Fruit fly (Drosophila melanogaster) whole organism, embryonic: ENCODE results near the gene CG43367.
A peak's percentile ranks its signal among the peaks of the same experiment; 100 is the strongest.

Experiments used
- Asciz ChIP-seq: fragments of 200-800 bp; sonication (Bioruptor generic); optimal IDR thresholded peaks from 2 replicates; lab custom pipeline; 2017; ENCODE audit warnings: missing biosample characterization, mild to moderate bottlenecking, missing genetic modification characterization, missing genetic modification reagents
- Blimp-1 ChIP-seq: fragments of 200-800 bp; sonication (Bioruptor generic); optimal IDR thresholded peaks from 3 replicates; lab custom pipeline; 2018; ENCODE audit warnings: missing biosample characterization, missing genetic modification characterization, mild to moderate bottlenecking, moderate library complexity, missing genetic modification reagents
- CG11085 ChIP-seq: fragments of 200-800 bp; sonication (Bioruptor generic); IDR thresholded peaks from 2 replicates; pipeline ENCODE4 v1.3.6; 2022; ENCODE audit warnings: missing biosample characterization, missing genetic modification characterization
- CG11695 ChIP-seq: fragments of 200-800 bp; sonication (Bioruptor generic); IDR thresholded peaks from 3 replicates; pipeline ENCODE4 v1.3.6; 2022; ENCODE audit warnings: missing biosample characterization, missing genetic modification characterization
- CG12219 ChIP-seq: fragments of 200-800 bp; sonication (Bioruptor generic); optimal IDR thresholded peaks from 3 replicates; lab custom pipeline; 2018; ENCODE audit warnings: missing biosample characterization, mild to moderate bottlenecking, missing genetic modification characterization
- CG13624 ChIP-seq: fragments of 200-800 bp; sonication (Bioruptor generic); optimal IDR thresholded peaks from 2 replicates; lab custom pipeline; 2016; ENCODE audit warnings: missing biosample characterization, missing genetic modification characterization
- CG1603 ChIP-seq: fragments of 200-800 bp; sonication (Bioruptor generic); optimal IDR thresholded peaks from 2 replicates; lab custom pipeline; 2019; ENCODE audit warnings: missing biosample characterization, mild to moderate bottlenecking, missing genetic modification characterization, moderate library complexity
- CG16863 ChIP-seq: fragments of 200-800 bp; sonication (Bioruptor generic); optimal IDR thresholded peaks from 3 replicates; lab custom pipeline; 2016; ENCODE audit warnings: missing biosample characterization, missing genetic modification characterization
- CG2199 ChIP-seq: fragments of 200-800 bp; sonication (Bioruptor generic); IDR thresholded peaks from 3 replicates; pipeline ENCODE4 v1.3.6; 2022; ENCODE audit warnings: missing biosample characterization, missing genetic modification characterization
- CG32532 ChIP-seq: fragments of 200-800 bp; sonication (Bioruptor generic); IDR thresholded peaks from 2 replicates; pipeline ENCODE4 v1.3.6; 2022; ENCODE audit warnings: missing biosample characterization, missing genetic modification characterization
- CG34376 ChIP-seq: fragments of 200-800 bp; sonication (Bioruptor generic); optimal IDR thresholded peaks from 2 replicates; lab custom pipeline; 2018; ENCODE audit warnings: missing biosample characterization, mild to moderate bottlenecking, missing genetic modification characterization
- CG43689 ChIP-seq: fragments of 200-800 bp; sonication (Bioruptor generic); IDR thresholded peaks from 2 replicates; pipeline ENCODE4 v1.3.6; 2022; ENCODE audit warnings: missing biosample characterization, missing genetic modification characterization
- CG4404 ChIP-seq: fragments of 200-800 bp; sonication (Bioruptor generic); IDR thresholded peaks from 2 replicates; pipeline ENCODE4 v1.3.6; 2022; ENCODE audit warnings: missing biosample characterization, missing genetic modification characterization
- CG5245 ChIP-seq: fragments of 200-800 bp; sonication (Bioruptor generic); optimal IDR thresholded peaks from 3 replicates; lab custom pipeline; 2016; ENCODE audit warnings: missing biosample characterization, missing genetic modification characterization
- CG6654 ChIP-seq: fragments of 200-800 bp; sonication (Bioruptor generic); optimal IDR thresholded peaks from 2 replicates; lab custom pipeline; 2017; ENCODE audit warnings: missing biosample characterization, mild to moderate bottlenecking, missing genetic modification characterization
- CG7786 ChIP-seq: fragments of 200-800 bp; sonication (Bioruptor generic); optimal IDR thresholded peaks from 2 replicates; lab custom pipeline; 2016; ENCODE audit warnings: missing biosample characterization, missing genetic modification characterization
- CG9817 ChIP-seq: fragments of 200-800 bp; sonication (Bioruptor generic); optimal IDR thresholded peaks from 2 replicates; lab custom pipeline; 2018; ENCODE audit warnings: missing biosample characterization, mild to moderate bottlenecking, missing genetic modification characterization, moderate library complexity
- Deaf1 ChIP-seq: fragments of 200-800 bp; optimal IDR thresholded peaks from 3 replicates; lab custom pipeline; 2019; ENCODE audit warnings: missing biosample characterization, mild to moderate bottlenecking, missing genetic modification characterization, moderate library complexity
- Ets65A ChIP-seq: fragments of 200-800 bp; sonication (Bioruptor generic); peaks from one replicate; lab custom pipeline; 2016; ENCODE audit warnings: missing biosample characterization, missing genetic modification characterization
- Hey ChIP-seq: fragments of 200-800 bp; sonication (Bioruptor generic); optimal IDR thresholded peaks from 3 replicates; lab custom pipeline; 2018; ENCODE audit warnings: missing biosample characterization, mild to moderate bottlenecking, missing genetic modification characterization
- Meics ChIP-seq: fragments of 200-800 bp; sonication (Bioruptor generic); optimal IDR thresholded peaks from 2 replicates; lab custom pipeline; 2017; ENCODE audit warnings: missing biosample characterization, mild to moderate bottlenecking, missing genetic modification characterization
- Sry-β ChIP-seq: fragments of 200-800 bp; sonication (Bioruptor generic); optimal IDR thresholded peaks from 2 replicates; lab custom pipeline; 2018; ENCODE audit warnings: missing biosample characterization, mild to moderate bottlenecking, missing genetic modification characterization, moderate library complexity
- ase ChIP-seq: fragments of 200-800 bp; sonication (Bioruptor generic); IDR thresholded peaks from 3 replicates; pipeline ENCODE4 v1.3.6; 2022; ENCODE audit warnings: missing biosample characterization, missing genetic modification characterization
- bigmax ChIP-seq: fragments of 200-800 bp; sonication (Bioruptor generic); optimal IDR thresholded peaks from 2 replicates; lab custom pipeline; 2018; ENCODE audit warnings: missing biosample characterization, mild to moderate bottlenecking, missing genetic modification characterization
- ci ChIP-seq: fragments of 200-800 bp; sonication (Bioruptor generic); IDR thresholded peaks from 3 replicates; pipeline ENCODE4 v1.3.6; 2022; ENCODE audit warnings: missing biosample characterization, missing genetic modification characterization
- croc ChIP-seq: fragments of 200-800 bp; sonication (Bioruptor generic); conservative IDR thresholded peaks from 3 replicates; pipeline ENCODE4 v1.3.6; 2022; ENCODE audit warnings: missing biosample characterization, missing genetic modification characterization
- crol ChIP-seq: fragments of 200-800 bp; sonication (Bioruptor generic); IDR thresholded peaks from 2 replicates; pipeline ENCODE4 v1.3.6; 2022; ENCODE audit warnings: missing biosample characterization, missing genetic modification characterization
- dm ChIP-seq: fragments of 200-800 bp; sonication (Bioruptor generic); optimal IDR thresholded peaks from 3 replicates; lab custom pipeline; 2016; ENCODE audit warnings: missing biosample characterization, missing genetic modification characterization
- dmrt99B ChIP-seq: fragments of 200-800 bp; sonication (Bioruptor generic); optimal IDR thresholded peaks from 2 replicates; lab custom pipeline; 2018; ENCODE audit warnings: missing biosample characterization, mild to moderate bottlenecking, missing genetic modification characterization, moderate library complexity
- en ChIP-seq: fragments of 200-800 bp; sonication (Bioruptor generic); optimal IDR thresholded peaks from 2 replicates; lab custom pipeline; 2016; ENCODE audit warnings: missing biosample characterization, missing genetic modification characterization
- ftz-f1 ChIP-seq: fragments of 200-800 bp; sonication (Bioruptor generic); optimal IDR thresholded peaks from 2 replicates; lab custom pipeline; 2016; ENCODE audit warnings: missing biosample characterization, missing genetic modification characterization
- klu ChIP-seq: fragments of 200-800 bp; sonication (Bioruptor generic); IDR thresholded peaks from 2 replicates; pipeline ENCODE4 v1.3.6; 2022; ENCODE audit warnings: missing biosample characterization, missing genetic modification characterization
- lab ChIP-seq: fragments of 200-800 bp; sonication (Bioruptor generic); optimal IDR thresholded peaks from 3 replicates; lab custom pipeline; 2017; ENCODE audit warnings: missing biosample characterization, missing genetic modification characterization, mild to moderate bottlenecking, moderate library complexity, missing genetic modification reagents
- nerfin-2 ChIP-seq: fragments of 200-800 bp; sonication (Bioruptor generic); IDR thresholded peaks from 2 replicates; pipeline ENCODE4 v1.3.6; 2022; ENCODE audit warnings: missing biosample characterization, missing genetic modification characterization; ENCODE audit not compliant: partially characterized antibody
- nom ChIP-seq: fragments of 200-800 bp; sonication (Bioruptor generic); optimal IDR thresholded peaks from 2 replicates; lab custom pipeline; 2017; ENCODE audit warnings: missing biosample characterization, missing genetic modification characterization, mild to moderate bottlenecking, moderate library complexity, missing genetic modification reagents
- sd ChIP-seq: fragments of 200-800 bp; sonication (Bioruptor generic); optimal IDR thresholded peaks from 3 replicates; lab custom pipeline; 2018; ENCODE audit warnings: missing biosample characterization, mild to moderate bottlenecking, missing genetic modification characterization, moderate library complexity
- sens ChIP-seq: fragments of 200-800 bp; sonication (Bioruptor generic); peaks from one replicate; lab custom pipeline; 2016; ENCODE audit warnings: missing biosample characterization, missing genetic modification characterization
- slbo ChIP-seq: fragments of 200-800 bp; sonication (Bioruptor generic); IDR thresholded peaks from 2 replicates; pipeline ENCODE4 v1.3.6; 2022; ENCODE audit warnings: missing biosample characterization, missing genetic modification characterization
- sug ChIP-seq: fragments of 200-800 bp; optimal IDR thresholded peaks from 2 replicates; lab custom pipeline; 2019; ENCODE audit warnings: missing biosample characterization, mild to moderate bottlenecking, missing genetic modification characterization, moderate library complexity
- toy ChIP-seq: fragments of 200-800 bp; sonication (Bioruptor generic); IDR thresholded peaks from 2 replicates; pipeline ENCODE4 v1.3.6; 2022; ENCODE audit warnings: missing biosample characterization, missing genetic modification characterization
- usp ChIP-seq: fragments of >200 bp; optimal IDR thresholded peaks from 2 replicates; lab custom pipeline; 2017; ENCODE audit warnings: missing biosample characterization, missing genetic modification characterization
- vvl ChIP-seq: fragments of 200-800 bp; sonication (Bioruptor generic); IDR thresholded peaks from 2 replicates; pipeline ENCODE4 v1.3.6; 2022; ENCODE audit warnings: missing biosample characterization, missing genetic modification characterization

Gene CG43367

dm6 chr3L:4209731-4210130, 15.9 kb downstream of the CG43367 start (continued):
- TF ChIP-seq croc (GFP tag; lab: Robert Waterston, UW): 0 out of 3 replicates have a peak, but pooled peaks have one; percentile 36
- peak; percentile 48 for TF ChIP-seq dmrt99B (tag; lab: Kevin White, UChicago)
- TF ChIP-seq CG11695 (GFP tag; lab: Robert Waterston, UW): 0 out of 3 replicates have a peak, but pooled peaks have one; percentile 7
- TF ChIP-seq Blimp-1 (GFP tag; lab: Kevin White, UChicago): peak; percentile 58
- no peak for TF ChIP-seq Meics (GFP tag; lab: Kevin White, UChicago)
- peak; percentile 49; the same call in 1 of the 3 replicates for TF ChIP-seq ase

dm6 chr3L:4211440-4211839, 17.6 kb downstream of the CG43367 start, which contains the start of gene Cpr64Ab:
Gene Cpr64Ab (minus strand): TSS chr3L:4211540.
- TF ChIP-seq slbo (GFP tag; lab: Robert Waterston, UW) (no peak), CG11085 (GFP tag; lab: Robert Waterston, UW) (no peak), nerfin-2 (GFP tag; lab: Robert Waterston, UW) (no peak), CG4404 (GFP tag; lab: Robert Waterston, UW) (no peak), Sry-β (no peak), CG16863 (no peak), CG7786 (GFP tag; lab: Kevin White, UChicago) (no peak)
- TF ChIP-seq, all 482 proteins: peak for 0

- TF ChIP-seq sens (GFP tag; lab: Kevin White, UChicago): peak; percentile 5
- no peak for TF ChIP-seq usp (GFP tag; lab: Kevin White, UChicago)
These were observed 19.0 kb downstream of the CG43367 start, which contains the start of gene Cpr64Ac for dm6 chr3L:4212815-4213214. Gene Cpr64Ac (minus strand): TSS chr3L:4212915.

dm6 chr3L:4215079-4215478, 21.3 kb downstream of the CG43367 start, which contains the start of gene Cpr64Ad:
Gene Cpr64Ad (plus strand): TSS chr3L:4215379.
- TF ChIP-seq vvl (GFP tag; lab: Robert Waterston, UW): 0 out of 2 replicates have a peak, but pooled peaks have one; percentile 20
- TF ChIP-seq bigmax (GFP tag; lab: Kevin White, UChicago): no peak
- TF ChIP-seq en (GFP tag; lab: Kevin White, UChicago): no peak
- TF ChIP-seq CG1603 (tag; lab: Kevin White, UChicago): no peak
- no peak for TF ChIP-seq CG13624 (GFP tag; lab: Kevin White, UChicago)
- no peak for TF ChIP-seq klu
- peak; percentile 47 for TF ChIP-seq Ets65A

dm6 chr3L:4219291-4220228, 25.8 kb downstream of the CG43367 start:
- peak; percentile 90 for TF ChIP-seq sd
- TF ChIP-seq CG34376 (GFP tag; lab: Kevin White, UChicago): peak; percentile 88
- no peak for TF ChIP-seq CG9817 (tag; lab: Kevin White, UChicago)
- peak; percentile 15; the same call in 1 of the 2 replicates for TF ChIP-seq vvl (GFP tag; lab: Robert Waterston, UW)
- TF ChIP-seq Deaf1 (tag; lab: Kevin White, UChicago): peak; percentile 7
- TF ChIP-seq Asciz (GFP tag; lab: Kevin White, UChicago): peak; percentile 23
- peak; percentile 60 for TF ChIP-seq crol
- TF ChIP-seq toy: 0 out of 2 replicates have a peak, but pooled peaks have one; percentile 17
- TF ChIP-seq CG43689 (GFP tag; lab: Robert Waterston, UW): no peak
- TF ChIP-seq CG32532 (GFP tag; lab: Robert Waterston, UW): peak; percentile 44
- peak; percentile 32 for TF ChIP-seq lab
- TF ChIP-seq CG12219 (GFP tag; lab: Kevin White, UChicago): peak; percentile 22
- TF ChIP-seq sug: peak; percentile 96
- TF ChIP-seq ftz-f1: peak; percentile 10
- TF ChIP-seq CG5245: no peak
- TF ChIP-seq CG6654 (GFP tag; lab: Kevin White, UChicago): peak; percentile 96
- TF ChIP-seq ci (GFP tag; lab: Robert Waterston, UW): peak; percentile 37; the same call in 1 of the 3 replicates
- peak; percentile 70 for TF ChIP-seq Hey
- TF ChIP-seq CG2199: peak; percentile 68; the same call in 1 of the 3 replicates
- TF ChIP-seq nom (GFP tag; lab: Kevin White, UChicago): no peak
- TF ChIP-seq dm: peak; percentile 15
